Worm (Caenorhabditis elegans): ENCODE results near the gene smg-8.
A peak's percentile ranks its signal among the peaks of the same experiment; 100 is the strongest.

DNA sequence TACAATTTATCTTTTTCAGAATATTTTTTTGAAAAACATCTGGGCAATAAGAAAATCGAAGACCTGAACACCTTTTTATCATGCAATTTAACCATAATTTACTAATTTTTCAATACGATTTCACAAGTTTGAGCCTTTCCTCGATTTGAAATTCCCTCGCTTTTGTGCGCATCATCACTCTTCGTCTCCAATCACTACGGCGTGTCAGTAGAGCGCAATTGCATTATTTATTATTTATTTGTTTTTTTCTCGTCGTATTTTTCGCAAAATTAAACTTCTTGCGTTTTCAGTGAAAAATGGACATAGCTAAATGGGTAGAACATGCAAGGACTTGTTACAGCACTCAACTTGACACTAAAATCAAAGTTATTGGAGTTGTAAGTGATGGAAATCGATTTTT is at the start of gene smg-8:
- TF ChIP-seq dao-5 (tag; optimal IDR thresholded peaks at IDR 0.05) (no peak), him-1 (tag; optimal IDR thresholded peaks at IDR 0.05) (no peak), W03F9.2 (tag; optimal IDR thresholded peaks at IDR 0.05) (peak; percentile 67)
